Fruit fly (Drosophila melanogaster): Measurements from ENCODE around the gene Btnd.

DNA sequence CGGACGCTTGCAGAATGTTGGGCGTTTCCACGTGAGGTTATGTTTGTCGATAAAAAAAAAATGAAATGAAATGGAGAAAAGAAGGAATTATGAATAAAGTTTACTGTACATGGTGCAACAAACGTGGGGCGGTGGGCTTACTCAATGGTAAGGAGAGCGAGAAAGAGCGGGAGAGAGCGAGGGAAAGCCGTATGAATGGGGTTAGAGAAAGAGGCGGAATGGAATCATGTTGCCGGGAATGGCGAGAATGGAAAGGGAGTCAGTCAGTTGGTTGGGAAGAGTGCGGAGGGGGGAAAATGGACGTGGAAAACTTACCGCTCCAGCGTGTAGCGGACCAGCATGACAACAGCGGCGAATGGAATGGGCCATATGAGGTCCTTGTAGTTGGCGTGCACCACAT lies 47.0 kb upstream of the Btnd start:
- TF ChIP-seq h (GFP tag; optimal IDR thresholded peaks at IDR 0.05) (no peak), brk (GFP tag; optimal IDR thresholded peaks at IDR 0.05) (no peak), Dif (GFP tag; optimal IDR thresholded peaks at IDR 0.05; ENCODE audit: partially characterized antibody) (no peak), HLH106 (tag; optimal IDR thresholded peaks at IDR 0.05) (no peak), tai (GFP tag; optimal IDR thresholded peaks at IDR 0.05) (no peak), N (GFP tag; optimal IDR thresholded peaks at IDR 0.05) (no peak), psq (GFP tag; optimal IDR thresholded peaks at IDR 0.05) (no peak)

Data from whole organism, wandering third instar larva.